Worm (Caenorhabditis elegans): Measurements from ENCODE around the gene dhs-27.

ce11 chrX:3451122-3451521 lies 36.6 kb upstream of the dhs-27 start, which contains the start of gene ZK813.5:
- TF ChIP-seq dmd-8 (GFP tag; IDR thresholded peaks at IDR 0.05) (no peak), aha-1 (tag) (no peak), egl-27 (tag; optimal IDR thresholded peaks at IDR 0.05) (no peak), pha-4 (GFP tag; IDR thresholded peaks at IDR 0.05) (no peak), pha-4 (tag; optimal IDR thresholded peaks at IDR 0.05) (no peak), pqm-1 (tag; optimal IDR thresholded peaks at IDR 0.05) (no peak), fkh-10 (GFP tag; optimal IDR thresholded peaks at IDR 0.05) (no peak)

Data from whole organism, L4 larva.